Worm (Caenorhabditis elegans) whole organism, young adult: ENCODE results near the gene Y69E1A.8.
A peak's percentile ranks its signal among the peaks of the same experiment; 100 is the strongest.

Experiments
- B0019.2 ChIP-seq: fragments of 200-800 bp; sonication (Bioruptor generic); conservative IDR thresholded peaks from 2 replicates; pipeline ENCODE4 v1.3.6; 2022; ENCODE audit warnings: missing genetic modification reagents, missing genetic modification characterization, missing compliant biosample characterization
- F33H1.4 ChIP-seq: fragments of 200-800 bp; sonication (Bioruptor generic); IDR thresholded peaks from 2 replicates; pipeline ENCODE4 v1.3.6; 2022; ENCODE audit warnings: missing genetic modification reagents, missing genetic modification characterization, missing compliant biosample characterization
- F37B4.10 ChIP-seq: fragments of 200-800 bp; sonication (Bioruptor generic); IDR thresholded peaks from 2 replicates; pipeline ENCODE4 v1.3.6; 2022; ENCODE audit warnings: missing genetic modification characterization, missing compliant biosample characterization
- F49E8.2 ChIP-seq: sonication (generic microtip); optimal IDR thresholded peaks from 3 replicates; lab custom pipeline; 2017; ENCODE audit warnings: missing genetic modification characterization, mild to moderate bottlenecking, missing compliant biosample characterization, antibody characterized with exemption, moderate library complexity; ENCODE audit not compliant: insufficient read depth
- T07F8.4 ChIP-seq: sonication (generic microtip); optimal IDR thresholded peaks from 2 replicates; lab custom pipeline; 2016; ENCODE audit warnings: mild to moderate bottlenecking, missing genetic modification characterization, moderate library complexity, missing compliant biosample characterization
- T26A5.8 ChIP-seq: sonication (generic microtip); optimal IDR thresholded peaks from 2 replicates; lab custom pipeline; 2016; ENCODE audit warnings: missing genetic modification characterization, missing compliant biosample characterization
- ama-1 ChIP-seq, 3 experiments: fragments of 150-350 bp in 1 of 3; sonication (generic microtip) in 2 of 3; optimal IDR thresholded peaks; 2 replicates each; lab custom pipeline; 2014 to 2018; ENCODE audit warnings: missing biosample characterization in 2 of 3, missing genetic modification characterization in 2 of 3, missing genetic modification reagents in 2 of 3
- attf-3 ChIP-seq: fragments of 200-800 bp; sonication (Bioruptor generic); conservative IDR thresholded peaks from 2 replicates; pipeline ENCODE4 v1.3.6; 2022; ENCODE audit warnings: missing genetic modification reagents, missing genetic modification characterization, missing compliant biosample characterization
- ccch-3 ChIP-seq: fragments of 200-800 bp; sonication (Bioruptor generic); optimal IDR thresholded peaks from 2 replicates; lab custom pipeline; 2018; ENCODE audit warnings: mild to moderate bottlenecking, missing genetic modification characterization, missing compliant biosample characterization
- cebp-1 ChIP-seq, 2 experiments: fragments of 200-800 bp in 1 of 2; sonication (Bioruptor generic) in 1 of 2; sonication (generic microtip) in 1 of 2; IDR thresholded peaks in 1 of 2; optimal IDR thresholded peaks in 1 of 2; 2 replicates each; pipeline versions ENCODE4 v1.3.6 to Lab custom; 2017 to 2022; ENCODE audit warnings: missing compliant biosample characterization in 2 of 2, missing genetic modification characterization in 2 of 2, mild to moderate bottlenecking in 1 of 2, missing genetic modification reagents in 1 of 2, moderate library complexity in 1 of 2
- cebp-2 ChIP-seq: fragments of 200-800 bp; sonication (Bioruptor generic); IDR thresholded peaks from 2 replicates; pipeline ENCODE4 v1.3.6; 2022; ENCODE audit warnings: missing genetic modification characterization, missing compliant biosample characterization
- ceh-100 ChIP-seq: fragments of 200-800 bp; sonication (Bioruptor generic); IDR thresholded peaks from 2 replicates; pipeline ENCODE4 v1.3.6; 2022; ENCODE audit warnings: missing genetic modification reagents, missing genetic modification characterization, missing compliant biosample characterization
- ceh-27 ChIP-seq: fragments of 200-800 bp; sonication (Bioruptor generic); optimal IDR thresholded peaks from 2 replicates; lab custom pipeline; 2018; ENCODE audit warnings: mild to moderate bottlenecking, missing genetic modification characterization, moderate library complexity, missing compliant biosample characterization
- ceh-40 ChIP-seq: fragments of 200-800 bp; sonication (Bioruptor generic); IDR thresholded peaks from 2 replicates; pipeline ENCODE4 v1.3.6; 2022; ENCODE audit warnings: missing genetic modification characterization, missing compliant biosample characterization
- ceh-79 ChIP-seq: sonication (generic microtip); optimal IDR thresholded peaks from 2 replicates; lab custom pipeline; 2017; ENCODE audit warnings: mild to moderate bottlenecking, missing genetic modification characterization, missing compliant biosample characterization
- chd-7 ChIP-seq: sonication (generic microtip); optimal IDR thresholded peaks from 2 replicates; lab custom pipeline; 2016; ENCODE audit warnings: mild to moderate bottlenecking, missing genetic modification characterization, moderate library complexity, missing compliant biosample characterization
- dox-1 ChIP-seq: fragments of 200-800 bp; sonication (Bioruptor generic); IDR thresholded peaks from 2 replicates; pipeline ENCODE4 v1.3.6; 2022; ENCODE audit warnings: missing genetic modification reagents, missing genetic modification characterization, missing compliant biosample characterization
- fkh-3 ChIP-seq: sonication (generic microtip); optimal IDR thresholded peaks from 2 replicates; lab custom pipeline; 2016; ENCODE audit warnings: mild to moderate bottlenecking, missing genetic modification characterization, missing compliant biosample characterization
- gei-17 ChIP-seq: fragments of 200-800 bp; sonication (Bioruptor generic); optimal IDR thresholded peaks from 2 replicates; lab custom pipeline; 2018; ENCODE audit warnings: mild to moderate bottlenecking, missing genetic modification characterization, missing compliant biosample characterization
- him-1 ChIP-seq: sonication (generic microtip); optimal IDR thresholded peaks from 2 replicates; lab custom pipeline; 2016; ENCODE audit warnings: missing genotype, missing genetic modification reagents, missing genetic modification characterization, missing compliant biosample characterization
- hmg-20 ChIP-seq: fragments of 200-800 bp; sonication (Bioruptor generic); IDR thresholded peaks from 2 replicates; pipeline ENCODE4 v1.3.6; 2022; ENCODE audit warnings: missing genetic modification reagents, missing genetic modification characterization, missing compliant biosample characterization
- hrde-1 ChIP-seq: sonication (generic microtip); optimal IDR thresholded peaks from 2 replicates; lab custom pipeline; 2016; ENCODE audit warnings: missing genetic modification characterization, mild to moderate bottlenecking, missing compliant biosample characterization, moderate library complexity, missing genotype, missing genetic modification reagents, borderline replicate concordance
- hsf-1 ChIP-seq: fragments of 200-800 bp; sonication (Bioruptor generic); IDR thresholded peaks from 2 replicates; pipeline ENCODE4 v1.3.6; 2022; ENCODE audit warnings: missing genetic modification reagents, missing genetic modification characterization, missing compliant biosample characterization
- lag-1 ChIP-seq: fragments of 200-800 bp; sonication (Bioruptor generic); IDR thresholded peaks from 2 replicates; pipeline ENCODE4 v1.3.6; 2022; ENCODE audit warnings: missing genetic modification reagents, missing genetic modification characterization, missing compliant biosample characterization
- lin-26 ChIP-seq: fragments of 200-800 bp; sonication (Bioruptor generic); IDR thresholded peaks from 2 replicates; pipeline ENCODE4 v1.3.6; 2022; ENCODE audit warnings: missing genetic modification reagents, missing genetic modification characterization, missing compliant biosample characterization
- lin-54 ChIP-seq: fragments of 200-800 bp; sonication (Bioruptor generic); optimal IDR thresholded peaks from 2 replicates; lab custom pipeline; 2018; ENCODE audit warnings: mild to moderate bottlenecking, missing genetic modification characterization, missing compliant biosample characterization
- lir-1 ChIP-seq: fragments of 200-800 bp; sonication (Bioruptor generic); conservative IDR thresholded peaks from 2 replicates; pipeline ENCODE4 v1.3.6; 2022; ENCODE audit warnings: missing genetic modification reagents, missing genetic modification characterization, missing compliant biosample characterization
- madf-10 ChIP-seq: sonication (generic microtip); optimal IDR thresholded peaks from 2 replicates; lab custom pipeline; 2016; ENCODE audit warnings: mild to moderate bottlenecking, missing genetic modification characterization, missing compliant biosample characterization
- madf-6 ChIP-seq: fragments of 200-800 bp; sonication (Bioruptor generic); IDR thresholded peaks from 2 replicates; pipeline ENCODE4 v1.3.6; 2022; ENCODE audit warnings: missing genetic modification reagents, missing genetic modification characterization, missing compliant biosample characterization
- mcd-1 ChIP-seq: fragments of 200-800 bp; sonication (Bioruptor generic); IDR thresholded peaks from 2 replicates; pipeline ENCODE4 v1.3.6; 2022; ENCODE audit warnings: missing genetic modification reagents, missing genetic modification characterization, missing compliant biosample characterization
- mel-28 ChIP-seq: sonication (generic microtip); optimal IDR thresholded peaks from 2 replicates; lab custom pipeline; 2016; ENCODE audit warnings: borderline replicate concordance, mild to moderate bottlenecking, missing genetic modification characterization, missing compliant biosample characterization
- mes-4 ChIP-seq: sonication (generic microtip); optimal IDR thresholded peaks from 2 replicates; lab custom pipeline; 2016; ENCODE audit warnings: missing genotype, missing genetic modification characterization, missing compliant biosample characterization
- nhr-120 ChIP-seq: fragments of 200-800 bp; sonication (Bioruptor generic); IDR thresholded peaks from 2 replicates; pipeline ENCODE4 v1.3.6; 2022; ENCODE audit warnings: missing genetic modification characterization, missing compliant biosample characterization
- nhr-80 ChIP-seq: sonication (generic microtip); optimal IDR thresholded peaks from 2 replicates; lab custom pipeline; 2016; ENCODE audit warnings: missing genetic modification characterization, missing compliant biosample characterization
- pha-4 ChIP-seq: fragments of 150-350 bp; sonication (generic microtip); optimal IDR thresholded peaks from 2 replicates; lab custom pipeline; 2014; ENCODE audit warnings: missing biosample characterization, missing genetic modification reagents, missing genetic modification characterization
- rec-8 ChIP-seq, 2 experiments: sonication (generic microtip); optimal IDR thresholded peaks; 2 replicates each; lab custom pipeline; 2016; ENCODE audit warnings: mild to moderate bottlenecking in 2 of 2, missing genetic modification characterization in 2 of 2, missing genetic modification reagents in 2 of 2, missing genotype in 2 of 2, missing biosample characterization in 1 of 2, missing compliant biosample characterization in 1 of 2, moderate library complexity in 1 of 2
- repo-1 ChIP-seq: sonication (generic microtip); optimal IDR thresholded peaks from 2 replicates; lab custom pipeline; 2017; ENCODE audit warnings: mild to moderate bottlenecking, missing genetic modification characterization, missing compliant biosample characterization
- snpc-1.1 ChIP-seq: sonication (generic microtip); optimal IDR thresholded peaks from 2 replicates; lab custom pipeline; 2017; ENCODE audit warnings: missing genetic modification characterization, mild to moderate bottlenecking, missing compliant biosample characterization, antibody characterized with exemption, moderate library complexity, missing genotype, missing genetic modification reagents; ENCODE audit not compliant: insufficient read depth
- snpc-3.4 ChIP-seq: sonication (generic microtip); optimal IDR thresholded peaks from 2 replicates; lab custom pipeline; 2017; ENCODE audit warnings: missing genetic modification characterization, mild to moderate bottlenecking, missing compliant biosample characterization, antibody characterized with exemption, moderate library complexity, missing genotype, missing genetic modification reagents
- somi-1 ChIP-seq: fragments of 200-800 bp; sonication (Bioruptor generic); optimal IDR thresholded peaks from 2 replicates; lab custom pipeline; 2018; ENCODE audit warnings: mild to moderate bottlenecking, missing genetic modification characterization, missing compliant biosample characterization
- tbp1 ChIP-seq: fragments of 200-800 bp; sonication (Bioruptor generic); optimal IDR thresholded peaks from 2 replicates; lab custom pipeline; 2018; ENCODE audit warnings: mild to moderate bottlenecking, missing genetic modification characterization, missing compliant biosample characterization
- zfh-2 ChIP-seq: fragments of 200-800 bp; sonication (Bioruptor generic); conservative IDR thresholded peaks from 2 replicates; pipeline ENCODE4 v1.3.6; 2022; ENCODE audit warnings: missing genetic modification reagents, missing genetic modification characterization, missing compliant biosample characterization
- ztf-18 ChIP-seq: sonication (generic microtip); optimal IDR thresholded peaks from 2 replicates; lab custom pipeline; 2016; ENCODE audit warnings: missing genotype, mild to moderate bottlenecking, missing genetic modification characterization, missing compliant biosample characterization
- ztf-26 ChIP-seq: sonication (generic microtip); optimal IDR thresholded peaks from 2 replicates; lab custom pipeline; 2017; ENCODE audit warnings: missing genetic modification characterization, missing compliant biosample characterization

Gene Y69E1A.8

ce11 chrIV:10966359-10966758, at the start of gene Y69E1A.8, which contains the start of gene aqp-3:
TSS of gene Y69E1A.8 (plus strand) at chrIV:10966604.
TSS of gene aqp-3 (minus strand) at chrIV:10966459.
- TF ChIP-seq ztf-18 (tag; lab: Kevin White, UChicago) (no peak), repo-1 (tag; lab: Kevin White, UChicago) (no peak), ceh-100 (no peak), ceh-40 (GFP tag; lab: Robert Waterston, UW) (no peak), T26A5.8 (no peak), ceh-79 (tag; lab: Kevin White, UChicago) (no peak), lag-1 (GFP tag; lab: Robert Waterston, UW) (no peak), snpc-1.1 (no peak), T07F8.4 (tag; lab: Kevin White, UChicago) (no peak), mel-28 (tag; lab: Kevin White, UChicago) (no peak), cebp-2 (GFP tag; lab: Robert Waterston, UW) (no peak), hsf-1 (GFP tag; lab: Robert Waterston, UW) (no peak), nhr-80 (tag; lab: Kevin White, UChicago) (no peak), F33H1.4 (GFP tag; lab: Robert Waterston, UW) (no peak), attf-3 (GFP tag; lab: Robert Waterston, UW) (no peak), chd-7 (tag; lab: Kevin White, UChicago) (no peak), nhr-120 (no peak), ccch-3 (no peak)

- peak; percentile 24 for TF ChIP-seq gei-17 (GFP tag; lab: Kevin White, UChicago)
- no peak for TF ChIP-seq F49E8.2
- TF ChIP-seq F33H1.4 (GFP tag; lab: Robert Waterston, UW), result peak; percentile 92
- TF ChIP-seq zfh-2 (GFP tag; lab: Robert Waterston, UW), result peak; percentile 85
- no peak for TF ChIP-seq hrde-1 (tag; lab: Kevin White, UChicago)
- peak; percentile 25 for TF ChIP-seq snpc-3.4 (tag; lab: Kevin White, UChicago)
- TF ChIP-seq chd-7 (tag; lab: Kevin White, UChicago), result peak; percentile 58
- TF ChIP-seq lin-26 (GFP tag; lab: Robert Waterston, UW), result 0 out of 2 replicates have a peak, but pooled peaks have one; percentile 40
- TF ChIP-seq somi-1, result peak; percentile 38
- TF ChIP-seq mcd-1 (GFP tag; lab: Robert Waterston, UW), result peak; percentile 81
- TF ChIP-seq cebp-2 (GFP tag; lab: Robert Waterston, UW), result no peak
- TF ChIP-seq hmg-20 (GFP tag; lab: Robert Waterston, UW), result no peak
- TF ChIP-seq T07F8.4 (tag; lab: Kevin White, UChicago), result no peak
- TF ChIP-seq ama-1 (optimal IDR thresholded peaks at IDR 0.05; lab: Kevin White, UChicago), result no peak
- TF ChIP-seq ama-1 (GFP tag; optimal IDR thresholded peaks at IDR 0.05; lab: Kevin White, UChicago), result no peak
- TF ChIP-seq tbp1 (GFP tag; lab: Kevin White, UChicago), result peak; percentile 38
- TF ChIP-seq pha-4 (tag; lab: Kevin White, UChicago), result no peak
- TF ChIP-seq lin-54, result peak; percentile 46
- no peak for TF ChIP-seq mes-4 (tag; lab: Kevin White, UChicago)
- no peak for TF ChIP-seq F37B4.10 (GFP tag; lab: Robert Waterston, UW)
- TF ChIP-seq cebp-1 (GFP tag; IDR thresholded peaks at IDR 0.05; lab: Robert Waterston, UW), result no peak
- TF ChIP-seq cebp-1 (tag; optimal IDR thresholded peaks at IDR 0.05; lab: Kevin White, UChicago), result peak; percentile 78
- no peak for TF ChIP-seq ccch-3
- peak; percentile 84 for TF ChIP-seq dox-1 (GFP tag; lab: Robert Waterston, UW)
- TF ChIP-seq madf-6 (GFP tag; lab: Robert Waterston, UW), result peak; percentile 96
- no peak for TF ChIP-seq repo-1 (tag; lab: Kevin White, UChicago)
- peak; percentile 19 for TF ChIP-seq him-1 (tag; lab: Kevin White, UChicago)
- TF ChIP-seq fkh-3, result no peak
- peak; percentile 64 for TF ChIP-seq ztf-18 (tag; lab: Kevin White, UChicago)
- no peak for TF ChIP-seq rec-8 (tag; optimal IDR thresholded peaks at IDR 0.05; lab: Kevin White, UChicago)
- TF ChIP-seq B0019.2 (GFP tag; lab: Robert Waterston, UW), result no peak
- TF ChIP-seq ceh-27 (GFP tag; lab: Kevin White, UChicago), result peak; percentile 87
- TF ChIP-seq madf-10 (tag; lab: Kevin White, UChicago), result peak; percentile 44
- peak; percentile 59 for TF ChIP-seq ztf-26 (tag; lab: Kevin White, UChicago)
- TF ChIP-seq lir-1 (GFP tag; lab: Robert Waterston, UW), result peak; percentile 74; the same call in 1 of the 2 replicates
Observed at ce11 chrIV:10918877-10919560, 47.4 kb upstream of the Y69E1A.8 start.
